Worm (Caenorhabditis elegans) whole organism, L2 larva: ENCODE measurements around the gene dgn-1.
A peak's percentile ranks its signal among the peaks of the same experiment; 100 is the strongest.

Source experiments
- C34F6.9 ChIP-seq: fragments of 150-350 bp; optimal IDR thresholded peaks from 2 replicates; lab custom pipeline; 2014; ENCODE audit warnings: missing biosample characterization, missing genetic modification characterization
- F13H6.1 ChIP-seq: sonication (generic microtip); optimal IDR thresholded peaks from 2 replicates; lab custom pipeline; 2016; ENCODE audit warnings: missing genetic modification characterization, missing compliant biosample characterization
- R02D3.7 ChIP-seq: fragments of 150-350 bp; optimal IDR thresholded peaks from 2 replicates; lab custom pipeline; 2014; ENCODE audit warnings: missing biosample characterization, missing genetic modification characterization
- alr-1 ChIP-seq: fragments of 150-350 bp; optimal IDR thresholded peaks from 2 replicates; lab custom pipeline; 2014; ENCODE audit warnings: missing biosample characterization, missing genetic modification characterization
- aly-2 ChIP-seq: fragments of 150-350 bp; optimal IDR thresholded peaks from 2 replicates; lab custom pipeline; 2014; ENCODE audit warnings: missing biosample characterization, missing genetic modification characterization
- ama-1 ChIP-seq: fragments of 150-350 bp; optimal IDR thresholded peaks from 2 replicates; lab custom pipeline; 2018; ENCODE audit warnings: inconsistent platforms
- blmp-1 ChIP-seq: sonication (generic microtip); optimal IDR thresholded peaks from 2 replicates; lab custom pipeline; 2017; ENCODE audit warnings: missing genetic modification characterization, mild to moderate bottlenecking, missing compliant biosample characterization, antibody characterized with exemption, moderate library complexity; ENCODE audit not compliant: insufficient read depth
- ceh-16 ChIP-seq: fragments of 150-350 bp; optimal IDR thresholded peaks from 2 replicates; lab custom pipeline; 2014; ENCODE audit warnings: missing biosample characterization, missing genetic modification characterization
- crh-2 ChIP-seq: sonication (generic microtip); optimal IDR thresholded peaks from 2 replicates; lab custom pipeline; 2017; ENCODE audit warnings: missing biosample characterization, missing genetic modification characterization
- dmd-4 ChIP-seq: sonication (generic microtip); optimal IDR thresholded peaks from 2 replicates; lab custom pipeline; 2017; ENCODE audit warnings: missing biosample characterization, missing genetic modification characterization
- egl-27 ChIP-seq: sonication (generic microtip); optimal IDR thresholded peaks from 3 replicates; lab custom pipeline; 2017; ENCODE audit warnings: missing biosample characterization, missing genetic modification reagents, missing genetic modification characterization
- elt-3 ChIP-seq: sonication (generic microtip); optimal IDR thresholded peaks from 2 replicates; lab custom pipeline; 2017; ENCODE audit warnings: missing biosample characterization, missing genetic modification characterization
- fos-1 ChIP-seq: fragments of 150-350 bp; optimal IDR thresholded peaks from 2 replicates; lab custom pipeline; 2014; ENCODE audit warnings: missing biosample characterization, missing genetic modification characterization
- lin-13 ChIP-seq: fragments of 150-350 bp; optimal IDR thresholded peaks from 2 replicates; lab custom pipeline; 2014; ENCODE audit warnings: missing biosample characterization, missing genetic modification reagents, missing genetic modification characterization
- lsy-2 ChIP-seq, 2 experiments: fragments of 150-350 bp in 1 of 2; sonication (generic microtip) in 1 of 2; optimal IDR thresholded peaks; 2 replicates each; lab custom pipeline; 2014 to 2017; ENCODE audit warnings: missing biosample characterization in 2 of 2, missing genetic modification characterization in 2 of 2
- mab-5 ChIP-seq: fragments of 150-350 bp; optimal IDR thresholded peaks from 2 replicates; lab custom pipeline; 2014; ENCODE audit warnings: missing biosample characterization, missing genetic modification characterization
- mbf-1 ChIP-seq: sonication (generic microtip); optimal IDR thresholded peaks from 2 replicates; lab custom pipeline; 2017; ENCODE audit warnings: missing biosample characterization, missing genetic modification characterization
- nhr-12 ChIP-seq: fragments of 150-350 bp; optimal IDR thresholded peaks from 2 replicates; lab custom pipeline; 2014; ENCODE audit warnings: missing biosample characterization, missing genetic modification characterization
- nhr-129 ChIP-seq: fragments of 150-350 bp; optimal IDR thresholded peaks from 2 replicates; lab custom pipeline; 2014; ENCODE audit warnings: missing biosample characterization, missing genetic modification characterization
- nhr-21 ChIP-seq: fragments of 150-350 bp; optimal IDR thresholded peaks from 2 replicates; lab custom pipeline; 2014; ENCODE audit warnings: missing biosample characterization, missing genetic modification characterization
- nhr-23 ChIP-seq: fragments of 150-350 bp; optimal IDR thresholded peaks from 2 replicates; lab custom pipeline; 2014; ENCODE audit warnings: missing biosample characterization, missing genetic modification reagents, missing genetic modification characterization
- nhr-237 ChIP-seq: fragments of 150-350 bp; optimal IDR thresholded peaks from 2 replicates; lab custom pipeline; 2014; ENCODE audit warnings: missing biosample characterization, missing genetic modification characterization
- nhr-25 ChIP-seq: fragments of 150-350 bp; sonication (generic microtip); optimal IDR thresholded peaks from 3 replicates; lab custom pipeline; 2014; ENCODE audit warnings: missing biosample characterization, missing genetic modification characterization
- nhr-6 ChIP-seq: fragments of 150-350 bp; optimal IDR thresholded peaks from 2 replicates; lab custom pipeline; 2014; ENCODE audit warnings: missing biosample characterization, missing genetic modification characterization
- peb-1 ChIP-seq: fragments of 150-350 bp; optimal IDR thresholded peaks from 2 replicates; lab custom pipeline; 2014; ENCODE audit warnings: missing biosample characterization, missing genetic modification characterization
- sem-4 ChIP-seq: fragments of 150-350 bp; optimal IDR thresholded peaks from 2 replicates; lab custom pipeline; 2014; ENCODE audit warnings: missing biosample characterization, missing genetic modification reagents, missing genetic modification characterization
- skn-1 ChIP-seq: sonication (generic microtip); optimal IDR thresholded peaks from 2 replicates; lab custom pipeline; 2017; ENCODE audit warnings: missing biosample characterization, missing genetic modification characterization
- sma-3 ChIP-seq: sonication (generic microtip); optimal IDR thresholded peaks from 2 replicates; lab custom pipeline; 2016; ENCODE audit warnings: missing genetic modification reagents, missing genetic modification characterization, missing compliant biosample characterization
- snpc-4 ChIP-seq: fragments of 150-350 bp; optimal IDR thresholded peaks from 2 replicates; lab custom pipeline; 2014; ENCODE audit warnings: missing biosample characterization, missing genetic modification characterization
- unc-39 ChIP-seq: fragments of 150-350 bp; optimal IDR thresholded peaks from 2 replicates; lab custom pipeline; 2014; ENCODE audit warnings: missing biosample characterization, missing genetic modification characterization
- unc-55 ChIP-seq: fragments of 150-350 bp; sonication (generic microtip); optimal IDR thresholded peaks from 3 replicates; lab custom pipeline; 2014; ENCODE audit warnings: missing biosample characterization, missing genetic modification reagents, missing genetic modification characterization
- unc-62 ChIP-seq: fragments of 150-350 bp; optimal IDR thresholded peaks from 2 replicates; lab custom pipeline; 2014; ENCODE audit warnings: missing biosample characterization, missing genetic modification reagents, missing genetic modification characterization
- zag-1 ChIP-seq: fragments of 150-350 bp; optimal IDR thresholded peaks from 2 replicates; lab custom pipeline; 2014; ENCODE audit warnings: missing biosample characterization, missing genetic modification characterization
- ztf-1 ChIP-seq: fragments of 200-800 bp; sonication (Bioruptor generic); conservative IDR thresholded peaks from 2 replicates; pipeline ENCODE4 v1.3.6; 2022; ENCODE audit warnings: missing genetic modification characterization, missing compliant biosample characterization
- ztf-11 ChIP-seq: sonication (generic microtip); optimal IDR thresholded peaks from 2 replicates; lab custom pipeline; 2017; ENCODE audit warnings: missing biosample characterization, missing genetic modification characterization
- ztf-4 ChIP-seq: fragments of 150-350 bp; optimal IDR thresholded peaks from 2 replicates; lab custom pipeline; 2014; ENCODE audit warnings: missing biosample characterization, missing genetic modification characterization

The dgn-1 gene

DNA sequence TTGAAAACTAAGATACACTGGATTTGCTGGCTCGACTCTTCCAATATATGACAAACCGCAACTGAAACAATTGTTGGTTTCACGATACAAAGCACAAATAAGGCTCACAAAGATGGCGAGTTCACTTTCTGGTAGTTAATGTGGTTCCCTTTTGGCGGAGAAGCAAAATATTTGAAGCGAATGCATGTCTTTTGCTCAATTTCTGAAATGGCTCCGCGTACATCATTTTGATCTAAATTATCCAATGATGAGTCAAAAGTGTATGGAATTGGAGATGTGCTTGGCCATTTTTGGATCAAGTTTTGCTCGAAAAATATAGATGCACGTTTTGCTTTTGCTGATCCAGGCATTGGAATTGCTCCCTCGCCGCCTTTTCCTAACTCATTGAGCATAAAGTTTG is 32.9 kb upstream of the dgn-1 start:
- TF ChIP-seq lin-13 (GFP tag; lab: Kevin White, UChicago): no peak
- TF ChIP-seq mbf-1 (tag; lab: Kevin White, UChicago): no peak
- TF ChIP-seq nhr-129: no peak
- TF ChIP-seq sem-4: no peak
- TF ChIP-seq egl-27: no peak
- no peak for TF ChIP-seq alr-1 (tag; lab: Kevin White, UChicago)
- TF ChIP-seq blmp-1 (tag; lab: Kevin White, UChicago): no peak
- TF ChIP-seq nhr-23 (tag; lab: Kevin White, UChicago): no peak
- no peak for TF ChIP-seq F13H6.1 (tag; lab: Kevin White, UChicago)
- no peak for TF ChIP-seq nhr-237 (tag; lab: Kevin White, UChicago)
- TF ChIP-seq unc-62 (GFP tag; lab: Kevin White, UChicago): no peak
- TF ChIP-seq zag-1: no peak
- TF ChIP-seq skn-1: no peak
- no peak for TF ChIP-seq ztf-1
- no peak for TF ChIP-seq nhr-12 (tag; lab: Kevin White, UChicago)
- TF ChIP-seq C34F6.9: no peak
- no peak for TF ChIP-seq ztf-11 (tag; lab: Kevin White, UChicago)
- no peak for TF ChIP-seq fos-1 (tag; lab: Kevin White, UChicago)

DNA sequence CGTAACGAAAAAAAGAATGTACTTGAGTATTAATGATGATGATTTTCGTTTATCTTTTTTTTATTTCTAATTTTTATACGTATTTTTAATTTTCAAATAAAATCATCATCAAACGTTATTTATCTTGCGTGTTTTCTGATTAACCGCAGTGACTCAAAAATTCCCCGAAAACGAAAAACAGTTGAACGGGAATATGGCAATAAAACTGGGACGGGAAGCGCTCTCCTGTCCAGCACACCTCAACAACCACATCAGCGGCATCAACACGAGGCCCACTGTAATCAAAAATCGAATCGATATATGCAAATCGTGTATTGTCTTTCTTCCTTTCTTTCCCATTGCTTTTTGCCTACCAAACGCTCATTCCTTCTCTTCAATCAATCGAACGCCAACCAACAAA is 30.3 kb upstream of the dgn-1 start, which contains the start of gene K09C8.2:
TSS of gene K09C8.2 (plus strand) at position 301 of the 400 bp plus-strand sequence.
- TF ChIP-seq nhr-12 (tag; lab: Kevin White, UChicago): no peak
- TF ChIP-seq crh-2 (tag; lab: Kevin White, UChicago): no peak
- TF ChIP-seq R02D3.7 (tag; lab: Kevin White, UChicago): no peak
- TF ChIP-seq ztf-4 (tag; lab: Kevin White, UChicago): no peak
- TF ChIP-seq nhr-6 (tag; lab: Kevin White, UChicago): no peak
- no peak for TF ChIP-seq zag-1
- TF ChIP-seq fos-1 (tag; lab: Kevin White, UChicago): no peak
- TF ChIP-seq mab-5 (tag; lab: Kevin White, UChicago): no peak
- no peak for TF ChIP-seq F13H6.1 (tag; lab: Kevin White, UChicago)
- TF ChIP-seq skn-1: no peak
- no peak for TF ChIP-seq ama-1 (lab: Kevin White, UChicago)
- TF ChIP-seq peb-1 (tag; lab: Kevin White, UChicago): no peak
- TF ChIP-seq sma-3 (GFP tag; lab: Kevin White, UChicago): no peak
- TF ChIP-seq aly-2 (tag; lab: Kevin White, UChicago): no peak

DNA sequence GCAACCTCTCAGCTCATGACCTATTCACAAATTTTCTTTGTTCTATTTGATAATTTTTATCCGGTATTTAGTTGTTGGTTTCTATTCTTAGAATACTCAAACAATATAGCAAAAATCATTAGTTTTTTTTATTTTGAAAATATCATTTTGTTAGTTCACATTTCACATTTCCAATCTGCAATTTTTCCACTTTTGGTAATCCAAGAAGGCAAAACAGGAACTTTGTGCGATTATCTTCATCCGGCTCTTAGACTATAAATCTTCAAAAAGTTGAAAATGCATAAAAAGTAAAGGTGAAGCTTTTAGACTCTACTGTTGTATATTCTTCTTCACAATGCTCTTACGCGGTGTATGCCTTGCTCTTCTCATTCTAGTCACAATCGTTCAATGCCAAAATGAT is 29.6 kb upstream of the dgn-1 start, which contains the start of gene nlp-19:
TSS of gene nlp-19 (plus strand) at position 301 of the 400 bp plus-strand sequence.
- no peak for TF ChIP-seq fos-1 (tag; lab: Kevin White, UChicago)
- TF ChIP-seq unc-62 (GFP tag; lab: Kevin White, UChicago): no peak
- no peak for TF ChIP-seq nhr-25
- TF ChIP-seq R02D3.7 (tag; lab: Kevin White, UChicago): no peak
- no peak for TF ChIP-seq F13H6.1 (tag; lab: Kevin White, UChicago)
- no peak for TF ChIP-seq alr-1 (tag; lab: Kevin White, UChicago)
- no peak for TF ChIP-seq dmd-4 (tag; lab: Kevin White, UChicago)
- TF ChIP-seq ztf-4 (tag; lab: Kevin White, UChicago): no peak
- no peak for TF ChIP-seq unc-55 (GFP tag; lab: Kevin White, UChicago)
- no peak for TF ChIP-seq lin-13 (GFP tag; lab: Kevin White, UChicago)
- no peak for TF ChIP-seq nhr-6 (tag; lab: Kevin White, UChicago)
- TF ChIP-seq nhr-23 (tag; lab: Kevin White, UChicago): no peak
- TF ChIP-seq C34F6.9: no peak
- no peak for TF ChIP-seq elt-3 (tag; lab: Kevin White, UChicago)

DNA sequence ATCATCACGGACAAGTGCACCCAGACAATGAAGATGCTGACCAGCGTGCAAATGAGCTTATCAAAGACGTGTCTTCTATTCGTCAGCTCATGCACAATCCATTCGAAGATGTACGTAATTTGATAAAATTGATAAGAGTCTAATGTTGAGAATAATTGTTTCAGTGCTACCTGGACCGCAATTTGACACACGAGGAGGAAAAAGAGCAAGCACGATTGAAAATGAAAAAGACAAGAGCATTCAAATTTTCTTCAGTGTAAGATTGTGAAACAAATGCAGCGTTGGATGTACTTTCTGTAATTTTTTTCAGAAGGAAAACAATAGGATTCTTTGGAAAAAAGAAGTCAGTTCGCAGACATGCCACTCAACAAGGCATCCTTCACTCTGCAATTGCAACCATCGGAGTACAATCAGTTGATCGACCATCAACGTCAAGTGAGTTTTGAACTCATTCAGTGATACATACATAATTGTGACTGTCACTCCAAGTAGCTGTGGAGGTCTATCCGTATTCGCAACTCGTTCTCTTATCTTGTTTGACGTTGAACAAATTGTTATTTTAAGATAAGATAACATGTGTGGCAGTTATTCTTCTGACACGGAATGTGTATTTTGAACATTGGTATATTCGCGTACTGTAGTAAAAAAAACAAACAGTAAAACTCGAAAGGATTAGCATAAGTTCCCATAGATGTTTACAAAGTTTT is 28.3 kb upstream of the dgn-1 start:
- peak; percentile 22 for TF ChIP-seq fos-1 (tag; lab: Kevin White, UChicago)
- no peak for TF ChIP-seq nhr-129
- TF ChIP-seq lin-13 (GFP tag; lab: Kevin White, UChicago): no peak

DNA sequence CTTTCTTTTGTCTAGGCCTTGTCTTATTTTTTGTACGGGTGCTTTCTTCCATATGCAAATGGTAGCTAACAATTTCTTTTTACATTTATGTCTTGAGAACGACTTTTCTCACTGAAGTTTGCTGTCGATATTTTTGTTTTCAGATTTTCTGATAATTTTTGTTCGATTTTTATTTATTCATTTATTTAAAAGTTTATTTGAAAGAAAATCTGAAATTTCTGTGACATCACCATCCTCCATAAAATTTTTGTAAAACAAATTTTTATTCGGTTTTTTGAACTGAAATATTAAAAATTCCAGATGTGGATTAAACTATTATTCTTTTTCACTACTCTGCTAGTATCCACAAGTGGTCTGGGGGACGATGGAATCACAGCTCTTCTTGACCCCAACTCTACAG is 25.0 kb upstream of the dgn-1 start, which contains the start of gene pbo-4:
TSS of gene pbo-4 (plus strand) at position 301 of the 400 bp plus-strand sequence.
- TF ChIP-seq lsy-2 (tag; optimal IDR thresholded peaks at IDR 0.05; lab: Kevin White, UChicago): no peak
- TF ChIP-seq nhr-21 (tag; lab: Kevin White, UChicago): no peak
- no peak for TF ChIP-seq nhr-129
- TF ChIP-seq C34F6.9: no peak
- TF ChIP-seq snpc-4 (tag; lab: Kevin White, UChicago): no peak
- TF ChIP-seq R02D3.7 (tag; lab: Kevin White, UChicago): no peak
- no peak for TF ChIP-seq F13H6.1 (tag; lab: Kevin White, UChicago)
- TF ChIP-seq unc-39: no peak
- no peak for TF ChIP-seq ztf-4 (tag; lab: Kevin White, UChicago)
- no peak for TF ChIP-seq blmp-1 (tag; lab: Kevin White, UChicago)
- no peak for TF ChIP-seq ceh-16 (tag; lab: Kevin White, UChicago)
- no peak for TF ChIP-seq mbf-1 (tag; lab: Kevin White, UChicago)
- TF ChIP-seq nhr-12 (tag; lab: Kevin White, UChicago): no peak
